Fruit fly (Drosophila melanogaster): ENCODE data around the gene Duox.

- TF ChIP-seq CG5204 (GFP tag; optimal IDR thresholded peaks at IDR 0.05) (no peak), Clk (GFP tag; optimal IDR thresholded peaks at IDR 0.05) (no peak), CG12768 (GFP tag; optimal IDR thresholded peaks at IDR 0.05) (no peak), kay (GFP tag; ENCODE audit: borderline replicate concordance) (no peak), cnc (optimal IDR thresholded peaks at IDR 0.05) (no peak), CG7045 (GFP tag; optimal IDR thresholded peaks at IDR 0.05) (no peak), Hr96 (GFP tag; optimal IDR thresholded peaks at IDR 0.05) (no peak), tj (GFP tag; optimal IDR thresholded peaks at IDR 0.05) (no peak)
Measured at dm6 chr2L:2869008-2869702, 39.1 kb upstream of the Duox start, which contains the start of gene CG8813.
